Worm (Caenorhabditis elegans): Measurements from ENCODE around the gene R05G6.10.

The R05G6.10 gene

ce11 chrIV:7487554-7488456 lies 54.5 kb downstream of the R05G6.10 start, which contains the start of the genes his-60 and his-59 (continued):
- TF ChIP-seq fkh-10 (GFP tag; optimal IDR thresholded peaks at IDR 0.05) = no peak
- TF ChIP-seq lin-29 (GFP tag; IDR thresholded peaks at IDR 0.05) = no peak
- TF ChIP-seq cey-2 (tag; optimal IDR thresholded peaks at IDR 0.05; ENCODE audit: borderline replicate concordance, insufficient read depth) = no peak
- TF ChIP-seq zfp-3 (GFP tag; conservative IDR thresholded peaks at IDR 0.05) = no peak
- TF ChIP-seq set-16 (GFP tag; IDR thresholded peaks at IDR 0.05) = peak; percentile 71
- no peak for TF ChIP-seq tag-97 (GFP tag; IDR thresholded peaks at IDR 0.05)
- peak; percentile 71 for TF ChIP-seq arid-1 (GFP tag; conservative IDR thresholded peaks at IDR 0.05)
- peak; percentile 77; the same call in 1 of the 2 replicates for TF ChIP-seq F44E2.7 (GFP tag; IDR thresholded peaks at IDR 0.05)
- TF ChIP-seq Y105C5A.15 (GFP tag; IDR thresholded peaks at IDR 0.05) = peak; percentile 50; the same call in 1 of the 2 replicates
- peak; percentile 98 for TF ChIP-seq dve-1 (tag; optimal IDR thresholded peaks at IDR 0.05; ENCODE audit: insufficient read depth)
- peak; percentile 77 for TF ChIP-seq egl-43 (GFP tag; IDR thresholded peaks at IDR 0.05)
- no peak for TF ChIP-seq ceh-28 (tag; optimal IDR thresholded peaks at IDR 0.05)
- no peak for TF ChIP-seq mxl-2 (GFP tag; conservative IDR thresholded peaks at IDR 0.05)
- TF ChIP-seq unc-39 (tag; optimal IDR thresholded peaks at IDR 0.05) = no peak
- peak; percentile 21 for TF ChIP-seq pha-4 (GFP tag; IDR thresholded peaks at IDR 0.05)
- TF ChIP-seq pha-4 (tag; optimal IDR thresholded peaks at IDR 0.05) = no peak
- no peak for TF ChIP-seq fos-1 (tag; optimal IDR thresholded peaks at IDR 0.05)
- no peak for TF ChIP-seq nhr-76 (tag; optimal IDR thresholded peaks at IDR 0.05)
- TF ChIP-seq daf-19 (GFP tag; conservative IDR thresholded peaks at IDR 0.05) = no peak
- peak; percentile 82 for TF ChIP-seq nhr-6 (tag; optimal IDR thresholded peaks at IDR 0.05)
- TF ChIP-seq ces-1 (GFP tag; optimal IDR thresholded peaks at IDR 0.05) = no peak
- TF ChIP-seq lin-1 (GFP tag; IDR thresholded peaks at IDR 0.05) = peak; percentile 37; the same call in 1 of the 2 replicates
- TF ChIP-seq T26A8.4 (GFP tag; IDR thresholded peaks at IDR 0.05) = no peak
- TF ChIP-seq nhr-111 (GFP tag; optimal IDR thresholded peaks at IDR 0.05) = no peak
- peak; percentile 43 for TF ChIP-seq dpl-1 (GFP tag; optimal IDR thresholded peaks at IDR 0.05)
- no peak for TF ChIP-seq aly-2 (tag; optimal IDR thresholded peaks at IDR 0.05)
- TF ChIP-seq dmd-9 (GFP tag; IDR thresholded peaks at IDR 0.05) = no peak
- TF ChIP-seq daf-8 (GFP tag; IDR thresholded peaks at IDR 0.05) = no peak
- no peak for TF ChIP-seq lin-15B (tag; optimal IDR thresholded peaks at IDR 0.05)
- no peak for TF ChIP-seq egl-27 (tag; optimal IDR thresholded peaks at IDR 0.05)
- no peak for TF ChIP-seq Y5F2A.4 (GFP tag; optimal IDR thresholded peaks at IDR 0.05)
- TF ChIP-seq saeg-2 (GFP tag; IDR thresholded peaks at IDR 0.05) = no peak
- no peak for TF ChIP-seq zfp-2 (tag; optimal IDR thresholded peaks at IDR 0.05)
- TF ChIP-seq mes-2 (tag; optimal IDR thresholded peaks at IDR 0.05; ENCODE audit: poor library complexity, severe bottlenecking) = peak; percentile 80
- no peak for TF ChIP-seq nhr-237 (tag; optimal IDR thresholded peaks at IDR 0.05)
- TF ChIP-seq F37D6.2 (tag; optimal IDR thresholded peaks at IDR 0.05) = no peak
- no peak for TF ChIP-seq nhr-41 (GFP tag; IDR thresholded peaks at IDR 0.05)
- peak; percentile 85 for TF ChIP-seq lim-7 (GFP tag; IDR thresholded peaks at IDR 0.05)
- no peak for TF ChIP-seq zip-2 (tag; optimal IDR thresholded peaks at IDR 0.05)
- TF ChIP-seq ceh-20 (GFP tag; IDR thresholded peaks at IDR 0.05) = no peak; the same call in 1 of the 2 replicates
- TF ChIP-seq duxl-1 (tag; optimal IDR thresholded peaks at IDR 0.05; ENCODE audit: poor library complexity) = no peak
- no peak for TF ChIP-seq gei-8 (GFP tag; optimal IDR thresholded peaks at IDR 0.05)
- no peak for TF ChIP-seq madf-5 (GFP tag; IDR thresholded peaks at IDR 0.05)
- no peak for TF ChIP-seq nhr-77 (tag; optimal IDR thresholded peaks at IDR 0.05)
- TF ChIP-seq daf-12 (tag; optimal IDR thresholded peaks at IDR 0.05) = no peak
- TF ChIP-seq madf-9 (GFP tag; conservative IDR thresholded peaks at IDR 0.05) = no peak
- no peak for TF ChIP-seq attf-4 (tag; optimal IDR thresholded peaks at IDR 0.05)
- TF ChIP-seq tra-1 (GFP tag; IDR thresholded peaks at IDR 0.05) = peak; percentile 42; the same call in 1 of the 2 replicates
- peak; percentile 84 for TF ChIP-seq dmd-8 (GFP tag; IDR thresholded peaks at IDR 0.05)
